Worm (Caenorhabditis elegans) whole organism, L2 larva: Measurements from ENCODE around the gene Y42A5A.3.

Experiments
- C34F6.9 ChIP-seq: fragments of 150-350 bp; optimal IDR thresholded peaks from 2 replicates; lab custom pipeline; 2014; ENCODE audit warnings: missing biosample characterization, missing genetic modification characterization
- F13H6.1 ChIP-seq: sonication (generic microtip); optimal IDR thresholded peaks from 2 replicates; lab custom pipeline; 2016; ENCODE audit warnings: missing genetic modification characterization, missing compliant biosample characterization
- R02D3.7 ChIP-seq: fragments of 150-350 bp; optimal IDR thresholded peaks from 2 replicates; lab custom pipeline; 2014; ENCODE audit warnings: missing biosample characterization, missing genetic modification characterization
- Y55F3AM.14 ChIP-seq: fragments of 200-800 bp; sonication (Bioruptor generic); optimal IDR thresholded peaks from 2 replicates; lab custom pipeline; 2018; ENCODE audit warnings: mild to moderate bottlenecking, missing genetic modification characterization, missing compliant biosample characterization
- ZK546.5 ChIP-seq: sonication (generic microtip); optimal IDR thresholded peaks from 2 replicates; lab custom pipeline; 2017; ENCODE audit warnings: missing biosample characterization, missing genetic modification characterization
- alr-1 ChIP-seq: fragments of 150-350 bp; optimal IDR thresholded peaks from 2 replicates; lab custom pipeline; 2014; ENCODE audit warnings: missing biosample characterization, missing genetic modification characterization
- aly-2 ChIP-seq: fragments of 150-350 bp; optimal IDR thresholded peaks from 2 replicates; lab custom pipeline; 2014; ENCODE audit warnings: missing biosample characterization, missing genetic modification characterization
- ama-1 ChIP-seq: fragments of 150-350 bp; optimal IDR thresholded peaks from 2 replicates; lab custom pipeline; 2018; ENCODE audit warnings: inconsistent platforms
- blmp-1 ChIP-seq: sonication (generic microtip); optimal IDR thresholded peaks from 2 replicates; lab custom pipeline; 2017; ENCODE audit warnings: missing genetic modification characterization, mild to moderate bottlenecking, missing compliant biosample characterization, antibody characterized with exemption, moderate library complexity; ENCODE audit not compliant: insufficient read depth
- ceh-16 ChIP-seq: fragments of 150-350 bp; optimal IDR thresholded peaks from 2 replicates; lab custom pipeline; 2014; ENCODE audit warnings: missing biosample characterization, missing genetic modification characterization
- ceh-82 ChIP-seq: fragments of 150-350 bp; optimal IDR thresholded peaks from 2 replicates; lab custom pipeline; 2014; ENCODE audit warnings: missing biosample characterization, missing genetic modification characterization
- crh-2 ChIP-seq: sonication (generic microtip); optimal IDR thresholded peaks from 2 replicates; lab custom pipeline; 2017; ENCODE audit warnings: missing biosample characterization, missing genetic modification characterization
- dmd-4 ChIP-seq: sonication (generic microtip); optimal IDR thresholded peaks from 2 replicates; lab custom pipeline; 2017; ENCODE audit warnings: missing biosample characterization, missing genetic modification characterization
- egl-27 ChIP-seq: sonication (generic microtip); optimal IDR thresholded peaks from 3 replicates; lab custom pipeline; 2017; ENCODE audit warnings: missing biosample characterization, missing genetic modification reagents, missing genetic modification characterization
- elt-1 ChIP-seq: fragments of 150-350 bp; optimal IDR thresholded peaks from 2 replicates; lab custom pipeline; 2014; ENCODE audit warnings: missing biosample characterization, missing genetic modification characterization
- elt-3 ChIP-seq: sonication (generic microtip); optimal IDR thresholded peaks from 2 replicates; lab custom pipeline; 2017; ENCODE audit warnings: missing biosample characterization, missing genetic modification characterization
- fos-1 ChIP-seq: fragments of 150-350 bp; optimal IDR thresholded peaks from 2 replicates; lab custom pipeline; 2014; ENCODE audit warnings: missing biosample characterization, missing genetic modification characterization
- gmeb-1 ChIP-seq: fragments of 150-350 bp; optimal IDR thresholded peaks from 2 replicates; lab custom pipeline; 2014; ENCODE audit warnings: missing biosample characterization, missing genetic modification characterization
- lin-11 ChIP-seq: fragments of 150-350 bp; sonication (generic microtip); optimal IDR thresholded peaks from 2 replicates; lab custom pipeline; 2014; ENCODE audit warnings: missing biosample characterization, missing genetic modification characterization, inconsistent platforms, mixed read lengths
- lin-13 ChIP-seq: fragments of 150-350 bp; optimal IDR thresholded peaks from 2 replicates; lab custom pipeline; 2014; ENCODE audit warnings: missing biosample characterization, missing genetic modification reagents, missing genetic modification characterization
- lin-39 ChIP-seq: fragments of 150-350 bp; optimal IDR thresholded peaks from 2 replicates; lab custom pipeline; 2014; ENCODE audit warnings: missing biosample characterization, missing genetic modification reagents, missing genetic modification characterization
- lsy-2 ChIP-seq, 2 experiments: fragments of 150-350 bp in 1 of 2; sonication (generic microtip) in 1 of 2; optimal IDR thresholded peaks; 2 replicates each; lab custom pipeline; 2014 to 2017; ENCODE audit warnings: missing biosample characterization in 2 of 2, missing genetic modification characterization in 2 of 2
- mab-5 ChIP-seq: fragments of 150-350 bp; optimal IDR thresholded peaks from 2 replicates; lab custom pipeline; 2014; ENCODE audit warnings: missing biosample characterization, missing genetic modification characterization
- mbf-1 ChIP-seq: sonication (generic microtip); optimal IDR thresholded peaks from 2 replicates; lab custom pipeline; 2017; ENCODE audit warnings: missing biosample characterization, missing genetic modification characterization
- mdl-1 ChIP-seq, 2 experiments: fragments of 150-350 bp in 1 of 2; sonication (generic microtip) in 1 of 2; optimal IDR thresholded peaks; 2 replicates each; lab custom pipeline; 2017; ENCODE audit warnings: missing biosample characterization in 2 of 2, missing genetic modification characterization in 2 of 2
- nhr-10 ChIP-seq: sonication (generic microtip); optimal IDR thresholded peaks from 2 replicates; lab custom pipeline; 2017; ENCODE audit warnings: missing biosample characterization, missing genetic modification characterization
- nhr-12 ChIP-seq: fragments of 150-350 bp; optimal IDR thresholded peaks from 2 replicates; lab custom pipeline; 2014; ENCODE audit warnings: missing biosample characterization, missing genetic modification characterization
- nhr-129 ChIP-seq: fragments of 150-350 bp; optimal IDR thresholded peaks from 2 replicates; lab custom pipeline; 2014; ENCODE audit warnings: missing biosample characterization, missing genetic modification characterization
- nhr-21 ChIP-seq: fragments of 150-350 bp; optimal IDR thresholded peaks from 2 replicates; lab custom pipeline; 2014; ENCODE audit warnings: missing biosample characterization, missing genetic modification characterization
- nhr-23 ChIP-seq: fragments of 150-350 bp; optimal IDR thresholded peaks from 2 replicates; lab custom pipeline; 2014; ENCODE audit warnings: missing biosample characterization, missing genetic modification reagents, missing genetic modification characterization
- nhr-237 ChIP-seq: fragments of 150-350 bp; optimal IDR thresholded peaks from 2 replicates; lab custom pipeline; 2014; ENCODE audit warnings: missing biosample characterization, missing genetic modification characterization
- nhr-25 ChIP-seq: fragments of 150-350 bp; sonication (generic microtip); optimal IDR thresholded peaks from 3 replicates; lab custom pipeline; 2014; ENCODE audit warnings: missing biosample characterization, missing genetic modification characterization
- nhr-6 ChIP-seq: fragments of 150-350 bp; optimal IDR thresholded peaks from 2 replicates; lab custom pipeline; 2014; ENCODE audit warnings: missing biosample characterization, missing genetic modification characterization
- nhr-77 ChIP-seq: fragments of 150-350 bp; optimal IDR thresholded peaks from 2 replicates; lab custom pipeline; 2014; ENCODE audit warnings: missing biosample characterization, missing genetic modification characterization
- peb-1 ChIP-seq: fragments of 150-350 bp; optimal IDR thresholded peaks from 2 replicates; lab custom pipeline; 2014; ENCODE audit warnings: missing biosample characterization, missing genetic modification characterization
- sem-4 ChIP-seq: fragments of 150-350 bp; optimal IDR thresholded peaks from 2 replicates; lab custom pipeline; 2014; ENCODE audit warnings: missing biosample characterization, missing genetic modification reagents, missing genetic modification characterization
- skn-1 ChIP-seq: sonication (generic microtip); optimal IDR thresholded peaks from 2 replicates; lab custom pipeline; 2017; ENCODE audit warnings: missing biosample characterization, missing genetic modification characterization
- sma-3 ChIP-seq: sonication (generic microtip); optimal IDR thresholded peaks from 2 replicates; lab custom pipeline; 2016; ENCODE audit warnings: missing genetic modification reagents, missing genetic modification characterization, missing compliant biosample characterization
- sma-9 ChIP-seq, 2 experiments: fragments of 150-350 bp in 1 of 2; sonication (generic microtip) in 1 of 2; optimal IDR thresholded peaks; 2 replicates each; lab custom pipeline; 2014 to 2016; ENCODE audit warnings: missing genetic modification characterization in 2 of 2, mild to moderate bottlenecking in 1 of 2, missing biosample characterization in 1 of 2, missing compliant biosample characterization in 1 of 2, missing genetic modification reagents in 1 of 2, moderate library complexity in 1 of 2
- snpc-4 ChIP-seq: fragments of 150-350 bp; optimal IDR thresholded peaks from 2 replicates; lab custom pipeline; 2014; ENCODE audit warnings: missing biosample characterization, missing genetic modification characterization
- unc-39 ChIP-seq: fragments of 150-350 bp; optimal IDR thresholded peaks from 2 replicates; lab custom pipeline; 2014; ENCODE audit warnings: missing biosample characterization, missing genetic modification characterization
- unc-55 ChIP-seq: fragments of 150-350 bp; sonication (generic microtip); optimal IDR thresholded peaks from 3 replicates; lab custom pipeline; 2014; ENCODE audit warnings: missing biosample characterization, missing genetic modification reagents, missing genetic modification characterization
- unc-62 ChIP-seq: fragments of 150-350 bp; optimal IDR thresholded peaks from 2 replicates; lab custom pipeline; 2014; ENCODE audit warnings: missing biosample characterization, missing genetic modification reagents, missing genetic modification characterization
- zag-1 ChIP-seq: fragments of 150-350 bp; optimal IDR thresholded peaks from 2 replicates; lab custom pipeline; 2014; ENCODE audit warnings: missing biosample characterization, missing genetic modification characterization
- ztf-1 ChIP-seq: fragments of 200-800 bp; sonication (Bioruptor generic); conservative IDR thresholded peaks from 2 replicates; pipeline ENCODE4 v1.3.6; 2022; ENCODE audit warnings: missing genetic modification characterization, missing compliant biosample characterization
- ztf-11 ChIP-seq: sonication (generic microtip); optimal IDR thresholded peaks from 2 replicates; lab custom pipeline; 2017; ENCODE audit warnings: missing biosample characterization, missing genetic modification characterization
- ztf-4 ChIP-seq: fragments of 150-350 bp; optimal IDR thresholded peaks from 2 replicates; lab custom pipeline; 2014; ENCODE audit warnings: missing biosample characterization, missing genetic modification characterization

The Y42A5A.3 gene

DNA sequence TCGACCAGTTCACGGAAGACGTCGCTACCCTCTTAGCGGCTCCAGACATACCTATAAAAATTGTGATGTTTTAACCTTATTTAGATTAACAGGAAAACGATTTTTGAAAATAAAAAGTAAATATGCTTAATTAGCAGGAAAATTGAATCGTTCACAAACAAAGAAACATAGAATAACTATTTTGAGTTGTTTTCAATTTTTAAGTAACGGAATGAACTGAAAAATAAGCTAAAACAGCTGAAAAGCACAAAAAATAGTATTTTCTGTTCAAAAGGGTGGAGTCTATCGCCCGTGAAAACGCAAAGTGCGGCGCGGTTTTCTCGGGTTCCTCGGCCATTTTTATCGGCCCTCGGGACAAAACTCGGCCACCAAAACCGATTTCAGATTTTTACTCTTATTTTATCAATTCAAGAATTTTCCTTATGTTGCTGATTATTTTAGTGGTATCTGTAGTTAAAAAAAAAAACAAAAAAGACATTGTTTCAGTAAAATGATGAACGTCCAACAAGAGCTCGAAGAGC lies 28.1 kb upstream of the Y42A5A.3 start, which contains the start of the genes atp-5 and lmtr-3:
atp-5 (minus strand) TSS at position 51 of the 521 bp plus-strand sequence.
lmtr-3 (plus strand) TSS at position 370 of the 521 bp plus-strand sequence.
- no peak for TF ChIP-seq snpc-4 (tag; lab: Kevin White, UChicago)
- TF ChIP-seq fos-1 (tag; lab: Kevin White, UChicago): peak; percentile 62
- no peak for TF ChIP-seq nhr-23 (tag; lab: Kevin White, UChicago)
- no peak for TF ChIP-seq ceh-82
- TF ChIP-seq ztf-1 (GFP tag; lab: Robert Waterston, UW): no peak
- peak; percentile 75 for TF ChIP-seq F13H6.1 (tag; lab: Kevin White, UChicago)
- peak; percentile 65 for TF ChIP-seq nhr-25 (tag; lab: Kevin White, UChicago)
- TF ChIP-seq sma-3 (GFP tag; lab: Kevin White, UChicago): peak; percentile 65
- TF ChIP-seq unc-55 (GFP tag; lab: Kevin White, UChicago): peak; percentile 89
- peak; percentile 68 for TF ChIP-seq gmeb-1 (tag; lab: Kevin White, UChicago)
- TF ChIP-seq mbf-1: no peak
- TF ChIP-seq peb-1: no peak
- peak; percentile 72 for TF ChIP-seq sma-9 (GFP tag; optimal IDR thresholded peaks at IDR 0.05; lab: Kevin White, UChicago)
- TF ChIP-seq sma-9 (tag; optimal IDR thresholded peaks at IDR 0.05; lab: Kevin White, UChicago): no peak
- TF ChIP-seq unc-62 (GFP tag; lab: Kevin White, UChicago): no peak
- no peak for TF ChIP-seq blmp-1 (tag; lab: Kevin White, UChicago)
- peak; percentile 89 for TF ChIP-seq C34F6.9 (tag; lab: Kevin White, UChicago)
- no peak for TF ChIP-seq dmd-4
- no peak for TF ChIP-seq R02D3.7
- TF ChIP-seq ztf-11 (tag; lab: Kevin White, UChicago): no peak
- no peak for TF ChIP-seq nhr-21 (tag; lab: Kevin White, UChicago)
- TF ChIP-seq Y55F3AM.14 (GFP tag; lab: Kevin White, UChicago): no peak
- no peak for TF ChIP-seq nhr-10 (tag; lab: Kevin White, UChicago)
- no peak for TF ChIP-seq zag-1 (tag; lab: Kevin White, UChicago)
- peak; percentile 2 for TF ChIP-seq sem-4 (tag; lab: Kevin White, UChicago)
- no peak for TF ChIP-seq mab-5 (tag; lab: Kevin White, UChicago)
- TF ChIP-seq mdl-1 (tag; optimal IDR thresholded peaks at IDR 0.05; lab: Kevin White, UChicago): no peak
- TF ChIP-seq aly-2 (tag; lab: Kevin White, UChicago): no peak
- TF ChIP-seq elt-3 (tag; lab: Kevin White, UChicago): no peak
- TF ChIP-seq lin-11 (tag; lab: Kevin White, UChicago): peak; percentile 72
- TF ChIP-seq lsy-2 (tag; optimal IDR thresholded peaks at IDR 0.05; lab: Kevin White, UChicago): peak; percentile 30 to 79
- no peak for TF ChIP-seq skn-1 (tag; lab: Kevin White, UChicago)
- no peak for TF ChIP-seq ama-1 (lab: Kevin White, UChicago)
- TF ChIP-seq lin-13 (GFP tag; lab: Kevin White, UChicago): peak; percentile 68
- no peak for TF ChIP-seq nhr-237 (tag; lab: Kevin White, UChicago)
- peak; percentile 67 for TF ChIP-seq crh-2 (tag; lab: Kevin White, UChicago)
- TF ChIP-seq ztf-4: no peak
- TF ChIP-seq nhr-129: peak; percentile 67
- TF ChIP-seq egl-27 (tag; lab: Kevin White, UChicago): no peak

DNA sequence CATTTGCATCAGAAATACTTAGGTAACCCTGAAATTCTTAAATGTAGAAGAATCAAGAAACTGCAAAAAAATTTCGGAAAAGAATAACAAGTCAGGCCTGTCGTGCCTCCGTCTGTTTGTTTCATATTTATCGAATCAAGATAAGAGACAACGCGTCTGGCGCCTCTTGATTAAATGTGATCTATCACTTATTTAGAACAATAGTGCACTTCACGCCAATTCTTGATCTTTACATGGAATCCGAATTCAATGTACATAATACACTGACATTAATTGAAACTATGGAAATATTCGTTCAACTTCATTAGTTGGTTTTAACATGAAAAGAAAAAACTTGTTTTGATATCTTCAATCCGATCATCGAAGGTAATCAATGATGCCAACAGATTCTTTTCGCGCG lies 26.7 kb upstream of the Y42A5A.3 start, which contains the start of gene mboa-2:
mboa-2 (minus strand) TSS at position 28 of the 400 bp plus-strand sequence.
- TF ChIP-seq blmp-1 (tag; lab: Kevin White, UChicago) (no peak), Y55F3AM.14 (GFP tag; lab: Kevin White, UChicago) (no peak), sma-3 (GFP tag; lab: Kevin White, UChicago) (peak; percentile 58), R02D3.7 (no peak), crh-2 (tag; lab: Kevin White, UChicago) (peak; percentile 50), lsy-2 (tag; optimal IDR thresholded peaks at IDR 0.05; lab: Kevin White, UChicago) (peak; percentile 23 to 41), ama-1 (lab: Kevin White, UChicago) (no peak), elt-1 (tag; lab: Kevin White, UChicago) (no peak), sem-4 (tag; lab: Kevin White, UChicago) (peak; percentile 25), ztf-4 (peak; percentile 56), nhr-129 (peak; percentile 43), mbf-1 (no peak), F13H6.1 (tag; lab: Kevin White, UChicago) (peak; percentile 28), gmeb-1 (tag; lab: Kevin White, UChicago) (peak; percentile 37), ztf-11 (tag; lab: Kevin White, UChicago) (no peak), alr-1 (no peak), nhr-6 (tag; lab: Kevin White, UChicago) (peak; percentile 59), ZK546.5 (tag; lab: Kevin White, UChicago) (no peak), lin-39 (tag; lab: Kevin White, UChicago) (no peak), ceh-16 (tag; lab: Kevin White, UChicago) (no peak), lin-13 (GFP tag; lab: Kevin White, UChicago) (peak; percentile 72), elt-3 (tag; lab: Kevin White, UChicago) (no peak), aly-2 (tag; lab: Kevin White, UChicago) (no peak), nhr-25 (tag; lab: Kevin White, UChicago) (peak; percentile 30), unc-62 (GFP tag; lab: Kevin White, UChicago) (no peak), lin-11 (tag; lab: Kevin White, UChicago) (no peak), nhr-12 (tag; lab: Kevin White, UChicago) (no peak), nhr-237 (tag; lab: Kevin White, UChicago) (no peak), dmd-4 (no peak), snpc-4 (tag; lab: Kevin White, UChicago) (no peak), peb-1 (no peak), unc-39 (tag; lab: Kevin White, UChicago) (no peak), mab-5 (tag; lab: Kevin White, UChicago) (no peak), nhr-21 (tag; lab: Kevin White, UChicago) (no peak), C34F6.9 (tag; lab: Kevin White, UChicago) (no peak), mdl-1 (tag; optimal IDR thresholded peaks at IDR 0.05; lab: Kevin White, UChicago) (no peak), nhr-77 (peak; percentile 22), nhr-23 (tag; lab: Kevin White, UChicago) (no peak)
